Worm (Caenorhabditis elegans): ENCODE results near the gene nrsn-1.

nrsn-1 gene

DNA sequence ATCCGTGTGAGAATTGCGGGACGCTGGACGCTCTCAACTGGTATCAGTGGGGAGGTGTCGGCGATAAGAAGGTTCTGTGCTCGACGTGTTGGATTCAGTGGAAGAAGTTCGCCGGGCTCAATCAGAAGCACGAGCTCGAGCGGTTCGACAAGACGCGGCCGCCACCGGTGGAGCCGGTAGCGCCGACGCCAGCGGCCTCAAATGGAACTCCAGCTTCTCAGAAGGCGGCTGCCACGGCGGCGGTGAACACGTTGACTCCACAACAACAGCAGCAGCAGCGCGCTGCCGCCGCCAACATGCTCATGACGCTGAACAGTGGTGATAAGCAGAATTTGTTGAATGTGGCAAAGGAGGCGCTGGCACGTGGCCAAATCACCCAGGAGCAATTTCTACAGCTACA, 8.9 kb downstream of the nrsn-1 start:
- no peak for TF ChIP-seq unc-62 (GFP tag; optimal IDR thresholded peaks at IDR 0.05)

DNA sequence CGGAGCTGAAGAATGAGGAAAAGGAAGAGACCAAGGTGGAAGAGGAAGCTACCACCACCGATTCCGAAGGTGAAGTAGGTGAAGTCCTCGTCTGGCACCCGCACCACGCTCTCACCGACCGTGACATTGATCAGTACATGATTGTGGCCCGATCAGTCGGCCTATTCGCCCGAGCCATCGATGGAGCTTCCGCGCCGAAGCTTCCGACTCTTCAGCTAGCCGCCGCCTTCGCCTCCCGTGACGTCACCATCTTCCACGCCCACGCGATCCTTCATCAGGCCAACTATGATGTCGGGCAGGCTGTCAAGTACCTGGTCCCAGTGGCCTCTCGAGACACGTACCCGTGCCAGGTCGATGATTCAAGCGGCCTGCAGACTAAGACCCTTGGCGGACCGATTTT, 9.6 kb downstream of the nrsn-1 start:
- no peak for TF ChIP-seq unc-62 (GFP tag; optimal IDR thresholded peaks at IDR 0.05)

DNA sequence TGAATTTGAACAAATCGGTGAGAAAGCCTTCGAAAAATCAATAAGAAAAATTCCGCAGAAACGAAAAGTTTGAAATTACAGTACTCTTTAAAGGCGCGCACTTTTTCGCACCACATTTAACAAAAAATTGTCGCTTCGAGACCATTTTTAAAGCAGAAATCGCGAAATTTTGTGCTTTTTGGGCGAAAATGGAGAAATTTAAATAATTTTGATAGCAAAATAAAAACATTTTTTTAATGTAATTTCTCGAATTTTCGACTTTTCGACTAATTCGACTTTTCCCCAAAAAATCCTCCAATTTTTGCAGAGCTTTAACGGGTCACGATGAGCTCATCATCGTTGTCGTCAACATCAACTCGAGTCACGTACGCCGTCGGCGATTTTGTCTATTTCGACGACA, 11.1 kb downstream of the nrsn-1 start, which contains the start of gene lin-40:
Gene lin-40, plus strand, starts transcription at position 301 of the 400 bp plus-strand sequence.
- no peak for TF ChIP-seq unc-62 (GFP tag; optimal IDR thresholded peaks at IDR 0.05)

DNA sequence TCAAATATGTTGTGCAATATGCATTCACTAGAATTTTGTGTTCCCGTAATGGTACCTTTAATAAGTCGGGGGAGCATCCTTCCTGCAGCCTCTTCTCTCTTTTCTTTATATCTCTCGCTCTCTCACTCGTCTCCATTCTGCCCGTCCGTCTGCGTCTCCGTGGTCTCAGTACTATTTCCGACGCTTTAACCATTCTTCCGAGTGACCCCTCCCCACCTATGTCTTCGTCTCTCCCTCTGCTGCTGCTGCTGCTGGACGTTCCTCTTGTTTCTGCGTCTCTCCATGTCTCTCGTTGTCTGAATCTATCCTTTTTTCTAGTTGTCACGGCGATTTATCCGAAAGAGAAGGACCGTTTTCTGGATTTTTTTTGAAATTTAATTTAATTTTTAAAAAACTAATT, 11.9 kb downstream of the nrsn-1 start:
- no peak for TF ChIP-seq unc-62 (GFP tag; optimal IDR thresholded peaks at IDR 0.05)

DNA sequence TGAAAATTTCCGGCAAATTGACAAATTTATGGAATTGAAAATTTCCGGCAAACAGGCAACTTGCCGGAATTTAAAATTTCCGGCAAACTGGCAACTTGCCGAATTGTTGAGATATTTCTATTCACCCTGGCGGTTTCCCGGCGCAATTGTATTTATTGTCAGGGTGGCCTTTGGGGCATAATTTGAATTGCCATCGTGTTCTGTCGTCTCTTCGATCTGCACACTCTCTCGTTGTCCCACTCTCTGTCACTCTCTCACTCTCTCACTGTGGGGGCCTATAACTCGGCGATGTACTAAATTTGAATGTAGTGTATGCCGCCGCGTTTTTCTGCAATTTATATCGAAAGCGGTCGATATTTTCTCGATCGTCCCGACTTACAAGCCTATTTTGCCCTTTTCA, 12.8 kb downstream of the nrsn-1 start:
- no peak for TF ChIP-seq unc-62 (GFP tag; optimal IDR thresholded peaks at IDR 0.05)

DNA sequence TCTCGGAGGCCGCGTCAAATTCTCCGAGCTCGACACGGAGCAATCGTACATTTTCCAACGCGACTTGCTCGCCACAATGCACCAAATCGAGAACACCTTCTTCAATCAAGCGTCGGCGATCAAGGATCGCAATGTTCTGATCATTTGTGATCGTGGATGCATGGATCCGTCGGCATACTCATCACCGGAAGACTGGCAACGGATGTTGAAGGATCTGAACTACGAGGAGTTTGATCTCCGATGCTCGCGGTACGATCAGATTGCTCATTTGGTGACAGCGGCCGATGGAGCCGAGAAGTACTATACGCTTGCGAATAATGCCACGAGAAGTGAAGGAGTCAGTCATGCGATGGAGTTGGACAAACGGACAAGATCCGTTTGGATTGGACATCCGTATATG, 17.3 kb downstream of the nrsn-1 start:
- no peak for TF ChIP-seq unc-62 (GFP tag; optimal IDR thresholded peaks at IDR 0.05)

DNA sequence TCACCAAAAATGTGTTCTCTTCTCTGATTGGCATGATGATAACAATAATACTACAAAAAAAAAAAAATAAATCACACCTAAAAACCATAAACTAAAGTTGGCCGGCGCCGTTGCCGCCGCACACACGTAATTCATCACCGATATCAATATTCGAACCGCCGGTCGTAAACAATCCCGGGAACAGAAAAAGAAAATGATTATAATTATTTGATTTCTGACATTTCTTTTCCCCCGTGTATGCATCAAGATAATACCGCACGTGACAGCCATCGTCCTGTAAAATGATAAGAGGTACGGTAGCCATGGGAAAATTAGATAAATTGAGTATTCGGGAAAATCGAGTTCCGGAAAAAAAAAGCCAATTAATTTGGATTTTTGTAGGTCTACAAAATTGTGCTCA, 18.7 kb downstream of the nrsn-1 start:
- no peak for TF ChIP-seq unc-62 (GFP tag; optimal IDR thresholded peaks at IDR 0.05)

DNA sequence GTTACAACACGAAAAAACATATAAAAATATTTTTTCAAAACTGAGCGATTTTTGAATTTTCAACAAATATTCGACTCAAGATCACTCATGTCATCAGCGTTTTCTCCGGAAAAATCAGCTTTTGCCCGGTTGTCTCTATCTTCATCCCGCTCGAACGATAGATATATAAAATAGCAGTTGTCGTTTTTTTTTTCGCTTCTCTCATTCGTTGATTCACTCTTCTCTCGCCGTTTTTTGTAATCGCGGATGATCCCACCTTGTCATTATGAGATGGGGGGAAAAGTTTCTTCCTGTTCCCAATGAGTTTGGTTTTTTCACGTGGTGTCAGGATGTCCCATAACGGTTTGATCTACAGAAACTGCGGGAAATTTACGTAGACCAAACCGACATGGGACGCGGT, 20.5 kb downstream of the nrsn-1 start:
- no peak for TF ChIP-seq unc-62 (GFP tag; optimal IDR thresholded peaks at IDR 0.05)

DNA sequence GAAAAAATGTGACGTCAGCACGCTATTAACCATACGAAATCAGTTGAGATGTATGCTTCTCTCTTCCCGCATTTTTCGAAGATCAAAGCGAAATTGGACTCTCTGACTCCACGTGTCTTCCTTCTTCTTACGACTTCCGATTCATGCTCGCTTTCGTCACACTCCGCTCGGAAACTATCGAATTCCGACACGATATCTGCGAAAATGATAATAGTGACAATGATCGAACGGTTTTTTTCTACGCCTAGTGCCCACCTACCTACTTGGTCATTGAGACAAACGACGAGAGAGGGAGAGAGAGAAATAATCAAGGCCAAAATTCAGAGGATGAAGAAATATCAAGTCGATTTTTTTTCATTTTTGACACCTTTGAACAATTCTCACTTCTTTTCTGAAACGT, 22.1 kb downstream of the nrsn-1 start:
- no peak for TF ChIP-seq unc-62 (GFP tag; optimal IDR thresholded peaks at IDR 0.05)

DNA sequence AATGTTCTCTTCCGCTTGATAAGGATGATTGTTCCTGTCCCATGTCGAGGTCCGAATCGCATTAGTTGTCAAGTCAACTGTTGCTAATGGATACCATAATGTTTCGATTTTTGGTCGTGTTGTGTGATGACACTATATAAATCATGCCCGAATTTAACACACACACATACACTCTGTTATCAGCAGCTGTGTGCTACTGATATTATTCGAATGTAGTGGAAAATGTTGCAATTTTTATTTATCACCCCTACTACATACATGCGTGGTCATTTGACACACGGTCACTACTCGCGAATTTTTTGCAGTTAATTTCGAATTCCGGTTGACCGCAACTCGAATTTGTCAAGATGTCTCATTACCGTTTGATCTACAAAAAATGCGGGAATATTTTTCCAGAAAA, 23.2 kb downstream of the nrsn-1 start:
- no peak for TF ChIP-seq unc-62 (GFP tag; optimal IDR thresholded peaks at IDR 0.05)

DNA sequence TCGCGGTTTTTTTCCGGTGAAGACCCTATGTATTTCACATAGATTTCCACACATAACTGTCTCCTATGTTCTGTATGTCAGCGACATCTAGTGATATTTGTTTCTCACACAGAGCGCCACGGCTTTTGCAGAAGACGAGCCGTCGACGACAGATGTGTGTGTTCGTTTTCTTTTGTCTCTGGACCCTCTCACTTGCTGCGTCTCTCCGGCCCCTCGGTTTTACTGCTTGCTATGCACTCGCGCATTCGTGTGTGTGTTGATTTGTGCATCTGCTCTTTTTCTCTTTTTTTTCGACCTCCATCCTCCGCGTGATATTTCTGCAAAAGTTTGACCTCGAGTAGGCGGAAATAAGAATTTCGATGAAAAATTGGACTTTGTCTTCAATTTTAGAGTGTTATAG, 27.0 kb downstream of the nrsn-1 start:
- no peak for TF ChIP-seq unc-62 (GFP tag; optimal IDR thresholded peaks at IDR 0.05)

DNA sequence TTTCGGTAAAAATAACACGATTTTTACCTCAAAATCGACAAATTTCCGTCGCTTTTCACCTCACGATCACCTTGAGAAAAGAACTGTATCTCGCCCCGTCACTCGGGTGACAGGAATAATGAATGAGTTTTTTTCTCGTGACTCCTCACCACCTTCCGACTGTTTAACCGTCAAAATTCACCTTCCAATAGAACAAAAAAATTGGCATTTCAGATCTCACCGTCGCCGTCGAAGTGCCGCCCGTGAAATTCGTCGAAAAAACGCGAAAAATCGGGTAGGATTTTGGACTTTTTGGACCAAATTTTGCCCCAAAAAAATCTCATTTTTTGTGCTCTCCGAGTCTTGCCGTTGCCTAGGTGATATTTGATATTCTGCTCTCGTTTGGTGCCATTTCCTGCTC, 28.9 kb downstream of the nrsn-1 start, which contains the start of gene unc-132:
Gene unc-132, plus strand, starts transcription at position 208 of the 400 bp plus-strand sequence.
- no peak for TF ChIP-seq unc-62 (GFP tag; optimal IDR thresholded peaks at IDR 0.05)

DNA sequence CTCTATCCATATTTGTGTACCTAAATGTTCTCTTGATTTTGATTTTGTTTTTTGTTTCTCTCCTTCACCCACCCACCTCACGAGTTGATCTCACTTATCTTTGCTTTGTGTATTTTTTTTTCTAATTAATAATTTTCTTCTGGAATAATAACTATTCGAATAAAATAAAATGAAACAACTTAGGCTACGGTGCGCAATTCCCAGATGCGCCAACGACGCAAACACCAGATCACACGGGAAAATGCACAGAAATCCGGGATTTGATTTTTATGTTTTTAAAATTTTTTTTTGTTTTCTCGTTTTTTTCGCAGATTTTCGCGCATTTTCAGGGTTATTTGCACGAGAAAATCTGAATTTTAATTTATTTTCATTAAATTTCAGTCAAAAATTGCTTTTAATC, 29.5 kb downstream of the nrsn-1 start:
- TF ChIP-seq unc-62 (GFP tag; optimal IDR thresholded peaks at IDR 0.05) = no peak

DNA sequence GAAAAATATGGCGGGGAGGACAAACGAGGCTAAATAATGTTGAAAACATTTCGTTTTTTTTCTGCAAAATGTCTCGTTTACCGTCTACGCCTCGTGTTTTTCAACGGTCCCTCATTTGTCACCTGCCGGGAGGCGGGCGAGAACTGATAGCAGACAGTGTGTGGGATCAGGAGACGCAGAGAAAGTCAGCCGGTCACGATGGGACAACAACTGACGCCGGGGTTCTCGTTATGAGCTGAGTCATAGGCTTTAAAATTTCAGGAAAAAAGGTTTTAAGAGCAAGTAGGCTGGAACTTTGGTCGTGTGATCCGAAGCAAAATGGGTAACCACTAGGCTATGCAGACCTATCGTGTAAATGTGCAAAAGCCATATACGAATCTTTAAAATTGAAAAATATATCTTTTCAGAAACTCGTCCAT, 30.0 kb downstream of the nrsn-1 start, which contains the start of gene W08A12.2:
Gene W08A12.2, minus strand, starts transcription at position 103 of the 419 bp plus-strand sequence.
- no peak for TF ChIP-seq unc-62 (GFP tag; optimal IDR thresholded peaks at IDR 0.05)

DNA sequence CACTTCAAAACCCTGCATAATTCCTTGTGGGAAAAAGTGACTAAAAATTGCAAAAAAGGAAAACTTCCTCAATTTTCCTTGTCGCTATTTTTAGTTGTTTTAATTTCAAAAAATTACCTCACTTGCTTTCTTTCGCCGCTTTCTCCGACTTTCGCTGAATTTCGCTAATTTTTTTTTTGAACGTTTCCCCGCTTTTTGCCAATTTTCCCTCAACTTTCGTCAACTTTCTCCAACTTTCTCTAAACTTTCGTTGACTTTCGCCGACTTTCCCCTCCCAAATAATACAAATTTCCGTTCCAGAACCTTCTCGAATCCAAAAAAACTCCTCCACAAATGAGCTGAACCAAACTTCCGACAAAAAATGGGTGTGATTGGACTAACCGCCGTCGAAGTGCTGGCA, 33.2 kb downstream of the nrsn-1 start, which contains the start of gene W08A12.3:
Gene W08A12.3, plus strand, starts transcription at position 301 of the 400 bp plus-strand sequence.
- TF ChIP-seq unc-62 (GFP tag; optimal IDR thresholded peaks at IDR 0.05) = no peak

DNA sequence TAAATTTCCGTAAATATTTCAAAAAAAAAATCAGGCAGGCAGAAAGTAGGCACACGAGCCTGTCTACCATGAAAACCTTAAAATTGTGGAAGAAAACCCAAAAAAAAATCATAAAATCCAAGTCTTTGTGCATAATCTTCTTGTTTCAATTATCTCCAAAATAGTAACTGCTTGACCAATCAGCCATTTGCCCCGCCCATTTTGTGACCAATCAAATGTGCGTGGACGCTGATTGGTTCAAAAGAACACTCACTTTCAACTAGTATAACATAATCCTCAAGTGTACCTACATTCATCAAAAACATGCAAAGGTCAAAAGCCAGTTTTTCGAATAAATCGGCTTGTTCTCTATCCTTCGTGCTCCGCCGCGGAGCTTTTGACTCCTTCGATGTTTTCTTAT, 37.3 kb downstream of the nrsn-1 start:
- no peak for TF ChIP-seq unc-62 (GFP tag; optimal IDR thresholded peaks at IDR 0.05)

DNA sequence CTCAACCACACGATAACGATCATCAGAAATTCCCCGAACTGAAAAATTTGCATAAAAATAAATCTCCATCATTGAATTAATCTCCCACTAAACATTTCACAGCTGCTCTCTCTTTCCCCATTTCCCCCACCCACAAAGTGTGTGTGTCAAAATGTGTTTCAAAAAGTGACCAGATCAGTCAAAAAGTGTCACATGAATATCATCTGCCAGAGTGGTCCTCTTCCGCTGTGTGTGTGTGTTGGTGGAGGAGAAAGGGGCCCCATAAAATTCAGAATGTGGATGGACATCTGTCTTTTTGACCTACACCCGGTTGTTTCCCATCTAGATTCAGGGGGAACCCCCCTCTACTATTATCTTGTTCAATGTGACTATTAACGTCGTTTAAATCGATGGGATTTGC, 38.6 kb downstream of the nrsn-1 start:
- TF ChIP-seq unc-62 (GFP tag; optimal IDR thresholded peaks at IDR 0.05) = no peak

DNA sequence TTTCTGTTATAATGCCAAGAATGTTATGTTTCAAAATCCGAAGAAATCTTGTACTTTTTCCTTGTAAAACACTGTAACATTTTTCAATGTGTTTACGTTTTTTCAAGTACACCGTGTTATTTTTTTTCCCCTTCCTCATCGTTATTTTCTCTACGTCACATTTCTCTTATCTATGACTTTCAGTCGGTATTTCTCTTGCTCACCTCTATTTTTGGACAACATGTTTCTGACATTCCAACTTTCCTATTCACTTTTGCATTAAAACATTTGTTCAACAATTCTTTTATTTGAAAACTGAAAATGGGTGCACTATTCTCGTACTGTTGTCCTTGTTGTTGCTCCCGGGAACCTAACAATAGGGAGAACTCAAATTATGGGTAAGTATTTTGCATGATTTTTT, 42.7 kb downstream of the nrsn-1 start, which contains the start of gene pals-33:
Gene pals-33, plus strand, starts transcription at position 301 of the 400 bp plus-strand sequence.
- TF ChIP-seq unc-62 (GFP tag; optimal IDR thresholded peaks at IDR 0.05) = no peak

All from whole organism, dauer.